Fruit fly (Drosophila melanogaster): Measurements from ENCODE around the gene CG7920.
A peak's percentile ranks its signal among the peaks of the same experiment; 100 is the strongest.

CG7920 gene

dm6 chr3R:29995035-29995434, 20.0 kb downstream of the CG7920 start, which contains the start of the genes CG7903 and Sas-6 (continued):
- TF ChIP-seq CG4617 (GFP tag; optimal IDR thresholded peaks at IDR 0.05; ENCODE audit: borderline replicate concordance) (peak; percentile 81), CG10321 (GFP tag; IDR thresholded peaks at IDR 0.05) (no peak), CoRest (tag; optimal IDR thresholded peaks at IDR 0.05) (no peak), CG10959 (GFP tag; IDR thresholded peaks at IDR 0.05) (no peak), CG1603 (tag; optimal IDR thresholded peaks at IDR 0.05) (peak; percentile 31), tna (GFP tag; IDR thresholded peaks at IDR 0.05; ENCODE audit: partially characterized antibody) (peak; percentile 43; the same call in 1 of the 2 replicates), CG3407 (GFP tag; optimal IDR thresholded peaks at IDR 0.05) (no peak), Dref (GFP tag; IDR thresholded peaks at IDR 0.05) (peak; percentile 89), Ada2b (GFP tag; IDR thresholded peaks at IDR 0.05) (no peak), CG34224 (GFP tag; IDR thresholded peaks at IDR 0.05; ENCODE audit: partially characterized antibody) (peak; percentile 76), Opbp (GFP tag; IDR thresholded peaks at IDR 0.05; ENCODE audit: partially characterized antibody) (peak; percentile 60; the same call in 1 of the 3 replicates), CG14860 (GFP tag; IDR thresholded peaks at IDR 0.05; ENCODE audit: partially characterized antibody) (peak; percentile 61), CG9797 (GFP tag; optimal IDR thresholded peaks at IDR 0.05) (peak; percentile 81), Pdp1 (GFP tag; optimal IDR thresholded peaks at IDR 0.05) (no peak), HLH4C (GFP tag; IDR thresholded peaks at IDR 0.05; ENCODE audit: partially characterized antibody) (peak; percentile 72), E2f1 (GFP tag; IDR thresholded peaks at IDR 0.05) (no peak), CG10267 (tag; optimal IDR thresholded peaks at IDR 0.05) (peak; percentile 2), vnd (GFP tag; IDR thresholded peaks at IDR 0.05; ENCODE audit: partially characterized antibody) (peak; percentile 63), CG6791 (GFP tag; IDR thresholded peaks at IDR 0.05; ENCODE audit: partially characterized antibody) (peak; percentile 88), B-H2 (GFP tag; optimal IDR thresholded peaks at IDR 0.05) (no peak), Doc2 (GFP tag; IDR thresholded peaks at IDR 0.05) (no peak), dysf (GFP tag; IDR thresholded peaks at IDR 0.05) (no peak), CG8944 (GFP tag; optimal IDR thresholded peaks at IDR 0.05) (no peak), bbx (GFP tag; IDR thresholded peaks at IDR 0.05; ENCODE audit: partially characterized antibody) (peak; percentile 77), CG14014 (GFP tag; IDR thresholded peaks at IDR 0.05) (no peak), CG14710 (tag; optimal IDR thresholded peaks at IDR 0.05) (peak; percentile 33), Dll (GFP tag; IDR thresholded peaks at IDR 0.05; ENCODE audit: partially characterized antibody) (peak; percentile 73), CG8478 (optimal IDR thresholded peaks at IDR 0.05) (no peak), CG42726 (GFP tag; IDR thresholded peaks at IDR 0.05; ENCODE audit: partially characterized antibody) (peak; percentile 77), stc (GFP tag; IDR thresholded peaks at IDR 0.05) (no peak), Sry-δ (GFP tag; optimal IDR thresholded peaks at IDR 0.05) (peak; percentile 94), E2f2 (GFP tag; IDR thresholded peaks at IDR 0.05) (peak; percentile 79), CG7963 (GFP tag; IDR thresholded peaks at IDR 0.05; ENCODE audit: partially characterized antibody) (peak; percentile 71; the same call in 2 of the 3 replicates), unc-4 (GFP tag; IDR thresholded peaks at IDR 0.05; ENCODE audit: partially characterized antibody) (peak; percentile 77), BEAF-32 (GFP tag; optimal IDR thresholded peaks at IDR 0.05) (peak; percentile 73), Doc3 (GFP tag; IDR thresholded peaks at IDR 0.05; ENCODE audit: partially characterized antibody) (peak; percentile 60; the same call in 2 of the 3 replicates), amos (GFP tag; IDR thresholded peaks at IDR 0.05; ENCODE audit: partially characterized antibody) (peak; percentile 78), CG13287 (GFP tag; IDR thresholded peaks at IDR 0.05; ENCODE audit: partially characterized antibody) (peak; percentile 82), Trl (optimal IDR thresholded peaks at IDR 0.05) (no peak), Trl (GFP tag; optimal IDR thresholded peaks at IDR 0.05) (peak; percentile 9), HmgZ (tag; optimal IDR thresholded peaks at IDR 0.05) (peak; percentile 33), CG15514 (GFP tag; optimal IDR thresholded peaks at IDR 0.05) (peak; percentile 65), CkIIα-i1 (GFP tag; IDR thresholded peaks at IDR 0.05) (no peak), YL-1 (GFP tag; optimal IDR thresholded peaks at IDR 0.05) (peak; percentile 42), trem (tag; optimal IDR thresholded peaks at IDR 0.05) (peak; percentile 33), pros (GFP tag; optimal IDR thresholded peaks at IDR 0.05) (no peak), slbo (GFP tag; IDR thresholded peaks at IDR 0.05) (no peak), bigmax (GFP tag; optimal IDR thresholded peaks at IDR 0.05) (no peak), aop (GFP tag; IDR thresholded peaks at IDR 0.05) (no peak)
